Fruit fly (Drosophila melanogaster) whole organism: ENCODE data around the gene ana1.

ENCODE experiments used
- CG8478 ChIP-seq: fragments of >200 bp; optimal IDR thresholded peaks from 2 replicates; lab custom pipeline; 2018; ENCODE audit warnings: inconsistent platforms
- pan ChIP-seq: fragments of >200 bp; optimal IDR thresholded peaks from 2 replicates; lab custom pipeline; 2017
- psq ChIP-seq: fragments of >200 bp; optimal IDR thresholded peaks from 2 replicates; lab custom pipeline; 2017
- usp ChIP-seq: fragments of >200 bp; optimal IDR thresholded peaks from 2 replicates; lab custom pipeline; 2017; ENCODE audit warnings: missing biosample characterization, missing genetic modification characterization, mixed read lengths

DNA sequence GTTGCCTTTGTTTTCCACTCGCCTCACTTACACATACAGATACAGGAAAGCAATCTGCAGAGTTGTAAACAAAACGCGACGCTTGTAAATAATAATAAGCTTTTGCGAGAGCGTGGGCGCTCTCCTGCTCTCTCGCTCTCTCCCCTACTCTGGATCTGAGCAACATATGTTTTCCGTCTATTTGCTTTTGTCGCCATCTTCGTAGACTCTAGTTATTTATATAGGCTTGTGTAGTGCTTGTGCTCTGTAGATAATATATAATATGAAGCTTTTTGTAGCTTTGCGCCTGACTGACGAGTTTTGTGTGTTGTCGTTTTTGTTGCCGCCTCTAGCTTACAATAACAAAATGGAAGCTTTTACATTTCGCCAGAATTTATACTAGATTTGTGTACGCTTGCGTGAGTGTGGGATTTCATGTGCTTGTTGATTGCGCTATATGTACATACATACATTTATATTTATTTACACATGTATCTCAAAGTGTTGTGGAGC lies 35.4 kb downstream of the ana1 start:
- TF ChIP-seq pan (lab: Kevin White, UChicago): no peak
- TF ChIP-seq psq (lab: Kevin White, UChicago): no peak
- no peak for TF ChIP-seq CG8478
- no peak for TF ChIP-seq usp (GFP tag; lab: Kevin White, UChicago)
